Worm (Caenorhabditis elegans): ENCODE data around the gene srx-7.

srx-7 gene

ce11 chrV:574639-575038 lies 14.6 kb downstream of the srx-7 start, which contains the start of gene C14C6.13:
TSS of gene C14C6.13 (minus strand) at chrV:574739.
- TF ChIP-seq ref-1 (GFP tag; conservative IDR thresholded peaks at IDR 0.05) = no peak
- no peak for TF ChIP-seq ztf-29 (GFP tag; IDR thresholded peaks at IDR 0.05)
- TF ChIP-seq tab-1 (GFP tag; IDR thresholded peaks at IDR 0.05) = no peak
- TF ChIP-seq T22C8.4 (GFP tag; IDR thresholded peaks at IDR 0.05) = no peak
- TF ChIP-seq flt-1 (GFP tag; IDR thresholded peaks at IDR 0.05) = no peak
- TF ChIP-seq klf-2 (GFP tag; conservative IDR thresholded peaks at IDR 0.05) = no peak
- no peak for TF ChIP-seq ztf-23 (GFP tag; IDR thresholded peaks at IDR 0.05)
- no peak for TF ChIP-seq med-1 (GFP tag; optimal IDR thresholded peaks at IDR 0.05; ENCODE audit: insufficient read depth)
- TF ChIP-seq cog-1 (tag; optimal IDR thresholded peaks at IDR 0.05) = no peak

ce11 chrV:576070-576469 lies 16.1 kb downstream of the srx-7 start, which contains the start of gene K06H6.5:
TSS of gene K06H6.5 (plus strand) at chrV:576370.
- TF ChIP-seq T22C8.4 (GFP tag; IDR thresholded peaks at IDR 0.05) (no peak), ztf-29 (GFP tag; IDR thresholded peaks at IDR 0.05) (no peak), flt-1 (GFP tag; IDR thresholded peaks at IDR 0.05) (no peak), ztf-23 (GFP tag; IDR thresholded peaks at IDR 0.05) (no peak)

- TF ChIP-seq med-1 (GFP tag; optimal IDR thresholded peaks at IDR 0.05; ENCODE audit: insufficient read depth) = no peak
- no peak for TF ChIP-seq ztf-23 (GFP tag; IDR thresholded peaks at IDR 0.05)
- no peak for TF ChIP-seq tab-1 (GFP tag; IDR thresholded peaks at IDR 0.05)
- no peak for TF ChIP-seq flt-1 (GFP tag; IDR thresholded peaks at IDR 0.05)
Observed at ce11 chrV:576918-577317, 16.9 kb downstream of the srx-7 start.

ce11 chrV:578977-579376 lies 19.0 kb downstream of the srx-7 start, which contains the start of gene K06H6.4:
TSS of gene K06H6.4 (plus strand) at chrV:579277.
- no peak for TF ChIP-seq ref-1 (GFP tag; conservative IDR thresholded peaks at IDR 0.05)

- TF ChIP-seq med-1 (GFP tag; optimal IDR thresholded peaks at IDR 0.05; ENCODE audit: insufficient read depth) (no peak), ztf-23 (GFP tag; IDR thresholded peaks at IDR 0.05) (no peak), ztf-29 (GFP tag; IDR thresholded peaks at IDR 0.05) (no peak), cog-1 (tag; optimal IDR thresholded peaks at IDR 0.05) (no peak), ref-1 (GFP tag; conservative IDR thresholded peaks at IDR 0.05) (no peak), klf-2 (GFP tag; conservative IDR thresholded peaks at IDR 0.05) (no peak), tab-1 (GFP tag; IDR thresholded peaks at IDR 0.05) (no peak), T22C8.4 (GFP tag; IDR thresholded peaks at IDR 0.05) (no peak), flt-1 (GFP tag; IDR thresholded peaks at IDR 0.05) (no peak)
Observed at ce11 chrV:581616-582015, 21.6 kb downstream of the srx-7 start, which contains the start of gene nstp-7. TSS of gene nstp-7 (plus strand) at chrV:581916.

ce11 chrV:585472-585871 lies 25.5 kb downstream of the srx-7 start, which contains the start of gene K06H6.2:
TSS of gene K06H6.2 (plus strand) at chrV:585772.
- TF ChIP-seq ztf-29 (GFP tag; IDR thresholded peaks at IDR 0.05) (no peak), med-1 (GFP tag; optimal IDR thresholded peaks at IDR 0.05; ENCODE audit: insufficient read depth) (no peak), tab-1 (GFP tag; IDR thresholded peaks at IDR 0.05) (no peak), ref-1 (GFP tag; conservative IDR thresholded peaks at IDR 0.05) (no peak), ztf-23 (GFP tag; IDR thresholded peaks at IDR 0.05) (no peak)

- TF ChIP-seq klf-2 (GFP tag; conservative IDR thresholded peaks at IDR 0.05) = no peak
- TF ChIP-seq cog-1 (tag; optimal IDR thresholded peaks at IDR 0.05) = no peak
- TF ChIP-seq flt-1 (GFP tag; IDR thresholded peaks at IDR 0.05) = no peak
- TF ChIP-seq T22C8.4 (GFP tag; IDR thresholded peaks at IDR 0.05) = no peak
Observed at ce11 chrV:587818-588217, 27.8 kb downstream of the srx-7 start, which contains the start of gene K06H6.1. TSS of gene K06H6.1 (plus strand) at chrV:588118.

ce11 chrV:590182-590581 lies 30.2 kb downstream of the srx-7 start, which contains the start of gene ZK488.6:
TSS of gene ZK488.6 (plus strand) at chrV:590482.
- TF ChIP-seq flt-1 (GFP tag; IDR thresholded peaks at IDR 0.05) = no peak

ce11 chrV:592959-593358 lies 33.0 kb downstream of the srx-7 start, which contains the start of gene ZK488.5:
TSS of gene ZK488.5 (plus strand) at chrV:593259.
- TF ChIP-seq med-1 (GFP tag; optimal IDR thresholded peaks at IDR 0.05; ENCODE audit: insufficient read depth) = no peak
- TF ChIP-seq ref-1 (GFP tag; conservative IDR thresholded peaks at IDR 0.05) = no peak
- TF ChIP-seq ztf-29 (GFP tag; IDR thresholded peaks at IDR 0.05) = no peak
- no peak for TF ChIP-seq flt-1 (GFP tag; IDR thresholded peaks at IDR 0.05)

- TF ChIP-seq ref-1 (GFP tag; conservative IDR thresholded peaks at IDR 0.05) (no peak), tab-1 (GFP tag; IDR thresholded peaks at IDR 0.05) (no peak), med-1 (GFP tag; optimal IDR thresholded peaks at IDR 0.05; ENCODE audit: insufficient read depth) (no peak), T22C8.4 (GFP tag; IDR thresholded peaks at IDR 0.05) (no peak), klf-2 (GFP tag; conservative IDR thresholded peaks at IDR 0.05) (no peak), ztf-23 (GFP tag; IDR thresholded peaks at IDR 0.05) (no peak), ztf-29 (GFP tag; IDR thresholded peaks at IDR 0.05) (no peak), cog-1 (tag; optimal IDR thresholded peaks at IDR 0.05) (no peak), flt-1 (GFP tag; IDR thresholded peaks at IDR 0.05) (no peak)
Observed at ce11 chrV:596923-597322, 36.9 kb downstream of the srx-7 start.

- TF ChIP-seq med-1 (GFP tag; optimal IDR thresholded peaks at IDR 0.05; ENCODE audit: insufficient read depth) (no peak), flt-1 (GFP tag; IDR thresholded peaks at IDR 0.05) (no peak), tab-1 (GFP tag; IDR thresholded peaks at IDR 0.05) (no peak), T22C8.4 (GFP tag; IDR thresholded peaks at IDR 0.05) (no peak), cog-1 (tag; optimal IDR thresholded peaks at IDR 0.05) (no peak), ref-1 (GFP tag; conservative IDR thresholded peaks at IDR 0.05) (no peak), ztf-23 (GFP tag; IDR thresholded peaks at IDR 0.05) (no peak), ztf-29 (GFP tag; IDR thresholded peaks at IDR 0.05) (no peak), klf-2 (GFP tag; conservative IDR thresholded peaks at IDR 0.05) (no peak)
Observed at ce11 chrV:597823-598222, 37.8 kb downstream of the srx-7 start.
